Worm (Caenorhabditis elegans): ENCODE results near the gene srd-70.

DNA sequence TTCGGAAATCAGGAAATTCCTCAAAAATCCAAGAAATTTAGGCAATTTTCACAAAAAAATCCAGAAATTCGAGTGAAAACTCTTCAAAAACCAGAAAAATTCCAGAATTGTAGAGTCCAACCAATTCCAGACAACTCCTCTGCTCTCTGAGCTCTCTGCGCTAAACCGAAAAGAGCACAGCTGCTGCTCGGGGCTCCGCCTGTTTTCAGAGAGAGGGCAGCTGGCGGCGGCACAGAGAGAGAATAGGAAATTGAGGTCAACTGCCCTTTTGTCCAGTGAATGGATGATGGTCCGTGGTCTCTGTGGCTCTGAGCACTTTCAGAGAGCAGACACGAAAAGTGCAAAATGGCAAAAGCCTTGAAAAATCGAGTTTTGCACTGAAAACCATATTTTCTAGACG is 44.9 kb upstream of the srd-70 start:
- no peak for TF ChIP-seq bed-1 (GFP tag; IDR thresholded peaks at IDR 0.05)
- TF ChIP-seq ama-1 (optimal IDR thresholded peaks at IDR 0.05), result no peak
- TF ChIP-seq ama-1 (GFP tag; optimal IDR thresholded peaks at IDR 0.05), result no peak
- no peak for TF ChIP-seq F39B2.1 (GFP tag; IDR thresholded peaks at IDR 0.05)

Measured in whole organism, young adult.